Fruit fly (Drosophila melanogaster): ENCODE measurements around the gene alpha-Est1.
A peak's percentile ranks its signal among the peaks of the same experiment; 100 is the strongest.

dm6 chr3R:7497488-7497887, 51.4 kb downstream of the alpha-Est1 start:
- no peak for TF ChIP-seq Dfd (GFP tag; optimal IDR thresholded peaks at IDR 0.05)
- TF ChIP-seq N (GFP tag; optimal IDR thresholded peaks at IDR 0.05), result no peak
- TF ChIP-seq lola (GFP tag; optimal IDR thresholded peaks at IDR 0.05), result no peak
- no peak for TF ChIP-seq Hr78 (GFP tag; optimal IDR thresholded peaks at IDR 0.05)
- TF ChIP-seq Mio (GFP tag; optimal IDR thresholded peaks at IDR 0.05), result no peak
- TF ChIP-seq Hr83 (GFP tag; optimal IDR thresholded peaks at IDR 0.05; ENCODE audit: poor library complexity, severe bottlenecking), result no peak
- no peak for TF ChIP-seq pan (optimal IDR thresholded peaks at IDR 0.05)
- peak; percentile 18 for TF ChIP-seq Rel (GFP tag; optimal IDR thresholded peaks at IDR 0.05)
- peak; percentile 74 for TF ChIP-seq Rel (tag; optimal IDR thresholded peaks at IDR 0.05)
